Worm (Caenorhabditis elegans) whole organism, L3 larva: Measurements from ENCODE around the gene C05E4.7.

Source experiments
- jun-1 ChIP-seq: fragments of 150-350 bp; optimal IDR thresholded peaks from 2 replicates; lab custom pipeline; 2014; ENCODE audit warnings: missing biosample characterization, missing genetic modification reagents, missing genetic modification characterization
- lin-39 ChIP-seq: fragments of 150-350 bp; optimal IDR thresholded peaks from 2 replicates; lab custom pipeline; 2018; ENCODE audit warnings: missing biosample characterization, missing genetic modification reagents, missing genetic modification characterization
- nhr-28 ChIP-seq: fragments of 150-350 bp; optimal IDR thresholded peaks from 2 replicates; lab custom pipeline; 2014; ENCODE audit warnings: missing biosample characterization, missing genetic modification characterization
- pqm-1 ChIP-seq: fragments of 150-350 bp; optimal IDR thresholded peaks from 2 replicates; lab custom pipeline; 2017; ENCODE audit warnings: missing biosample characterization, missing genetic modification characterization, inconsistent platforms
- snpc-4 ChIP-seq: fragments of 150-350 bp; optimal IDR thresholded peaks from 2 replicates; lab custom pipeline; 2014; ENCODE audit warnings: missing biosample characterization, missing genetic modification characterization
- tbx-2 ChIP-seq: sonication (generic microtip); optimal IDR thresholded peaks from 2 replicates; lab custom pipeline; 2016; ENCODE audit warnings: mild to moderate bottlenecking, missing genetic modification characterization, missing compliant biosample characterization
- unc-62 ChIP-seq: fragments of 150-350 bp; sonication (generic microtip); optimal IDR thresholded peaks from 4 replicates; lab custom pipeline; 2014; ENCODE audit warnings: missing biosample characterization, missing genetic modification reagents, missing genetic modification characterization
- ztf-11 ChIP-seq: fragments of 150-350 bp; optimal IDR thresholded peaks from 2 replicates; lab custom pipeline; 2014; ENCODE audit warnings: missing biosample characterization, missing genetic modification characterization

- TF ChIP-seq snpc-4 (tag; lab: Kevin White, UChicago) (no peak), lin-39 (tag; lab: Kevin White, UChicago) (no peak), jun-1 (tag; lab: Kevin White, UChicago) (no peak), ztf-11 (no peak), tbx-2 (tag; lab: Kevin White, UChicago) (no peak), unc-62 (GFP tag; lab: Kevin White, UChicago) (no peak), nhr-28 (tag; lab: Kevin White, UChicago) (no peak), pqm-1 (no peak)
These were observed 10.9 kb downstream of the C05E4.7 start, which contains the start of the genes str-262 and srp-1 for ce11 chrV:752679-753333.
